Worm (Caenorhabditis elegans): ENCODE data around the gene F14D7.3.

- TF ChIP-seq elt-2 (tag; optimal IDR thresholded peaks at IDR 0.05) (peak; percentile 59), nhr-28 (tag; optimal IDR thresholded peaks at IDR 0.05) (no peak), ama-1 (optimal IDR thresholded peaks at IDR 0.05) (no peak), nhr-237 (tag; optimal IDR thresholded peaks at IDR 0.05) (no peak), ceh-82 (tag; optimal IDR thresholded peaks at IDR 0.05) (no peak), ceh-9 (tag; optimal IDR thresholded peaks at IDR 0.05) (no peak), nhr-12 (tag; optimal IDR thresholded peaks at IDR 0.05) (no peak), skn-1 (tag; optimal IDR thresholded peaks at IDR 0.05) (no peak), pqm-1 (tag; optimal IDR thresholded peaks at IDR 0.05) (peak; percentile 33), fkh-10 (GFP tag; optimal IDR thresholded peaks at IDR 0.05) (no peak), egl-5 (tag; optimal IDR thresholded peaks at IDR 0.05) (no peak), egl-27 (tag; optimal IDR thresholded peaks at IDR 0.05) (no peak), fkh-2 (tag; optimal IDR thresholded peaks at IDR 0.05) (no peak), ztf-11 (tag; optimal IDR thresholded peaks at IDR 0.05) (no peak)
Observed at ce11 chrV:14301076-14301475, 4.5 kb downstream of the F14D7.3 start, which contains the start of gene F14D7.6.

All from whole organism, L3 larva.